Fruit fly (Drosophila melanogaster) whole organism, wandering third instar larva: ENCODE data around the gene CG13481.

Experiments used
- Abd-B ChIP-seq: fragments of >200 bp; optimal IDR thresholded peaks from 2 replicates; lab custom pipeline; 2017; ENCODE audit warnings: missing biosample characterization, missing genetic modification characterization
- CrebA ChIP-seq: fragments of 200-800 bp; sonication (Bioruptor generic); optimal IDR thresholded peaks from 2 replicates; lab custom pipeline; 2016; ENCODE audit warnings: missing biosample characterization, mild to moderate bottlenecking, missing genetic modification characterization, borderline replicate concordance
- Hnf4 ChIP-seq: fragments of 200-800 bp; sonication (Bioruptor generic); optimal IDR thresholded peaks from 2 replicates; lab custom pipeline; 2016; ENCODE audit warnings: missing biosample characterization, mild to moderate bottlenecking, missing genetic modification characterization
- Hr78 ChIP-seq: fragments of >200 bp; optimal IDR thresholded peaks from 2 replicates; lab custom pipeline; 2017; ENCODE audit warnings: missing biosample characterization, missing genetic modification characterization
- Myc ChIP-seq: fragments of >200 bp; optimal IDR thresholded peaks from 2 replicates; lab custom pipeline; 2017
- N ChIP-seq: fragments of >200 bp; optimal IDR thresholded peaks from 2 replicates; lab custom pipeline; 2018; ENCODE audit warnings: missing biosample characterization, missing external identifiers, missing genetic modification characterization
- Sp1 ChIP-seq: fragments of 200-800 bp; sonication (Bioruptor generic); optimal IDR thresholded peaks from 3 replicates; lab custom pipeline; 2019; ENCODE audit warnings: missing biosample characterization, mild to moderate bottlenecking, missing genetic modification characterization, moderate library complexity
- Vsx2 ChIP-seq: fragments of 200-300, 225-300 bp; sonication (Bioruptor generic); optimal IDR thresholded peaks from 2 replicates; lab custom pipeline; 2018; ENCODE audit warnings: missing biosample characterization, missing genetic modification characterization; ENCODE audit not compliant: partially characterized antibody
- lola ChIP-seq: fragments of >200 bp; optimal IDR thresholded peaks from 2 replicates; lab custom pipeline; 2017; ENCODE audit warnings: missing biosample characterization, missing genetic modification characterization
- pan ChIP-seq: fragments of >200 bp; optimal IDR thresholded peaks from 2 replicates; lab custom pipeline; 2017
- psq ChIP-seq: fragments of 200-800 bp; sonication (Bioruptor generic); optimal IDR thresholded peaks from 3 replicates; lab custom pipeline; 2017; ENCODE audit warnings: missing biosample characterization, mild to moderate bottlenecking, missing genetic modification characterization, moderate library complexity
- woc ChIP-seq: sonication (Bioruptor generic); optimal IDR thresholded peaks from 2 replicates; lab custom pipeline; 2016; ENCODE audit warnings: missing biosample characterization, mild to moderate bottlenecking, missing genetic modification characterization

- no peak for TF ChIP-seq lola (GFP tag; lab: Kevin White, UChicago)
- TF ChIP-seq psq (GFP tag; lab: Kevin White, UChicago): no peak
- TF ChIP-seq Abd-B (GFP tag; lab: Kevin White, UChicago): no peak
- no peak for TF ChIP-seq CrebA (GFP tag; lab: Kevin White, UChicago)
- no peak for TF ChIP-seq Vsx2 (GFP tag; lab: Kevin White, UChicago)
- no peak for TF ChIP-seq woc
- no peak for TF ChIP-seq N
- no peak for TF ChIP-seq Hr78 (GFP tag; lab: Kevin White, UChicago)
- TF ChIP-seq pan (lab: Kevin White, UChicago): no peak
- TF ChIP-seq Hnf4: no peak
- no peak for TF ChIP-seq Myc (lab: Kevin White, UChicago)
- TF ChIP-seq Sp1: no peak
Measured at dm6 chr3L:14354285-14355092, 15.0 kb downstream of the CG13481 start.
